Worm (Caenorhabditis elegans) whole organism, L4 larva: ENCODE measurements around the gene fbxb-71.

ENCODE experiments used
- R02D3.7 ChIP-seq: fragments of 150-350 bp; sonication (generic microtip); optimal IDR thresholded peaks from 3 replicates; lab custom pipeline; 2014; ENCODE audit warnings: missing biosample characterization, missing genetic modification characterization
- ZK546.5 ChIP-seq, 2 experiments: sonication (generic microtip); optimal IDR thresholded peaks; 2 replicates each; lab custom pipeline; 2017; ENCODE audit warnings: missing biosample characterization in 2 of 2, missing genetic modification characterization in 2 of 2
- ama-1 ChIP-seq: fragments of 150-350 bp; optimal IDR thresholded peaks from 2 replicates; lab custom pipeline; 2014; ENCODE audit warnings: inconsistent platforms, mixed read lengths
- ceh-20 ChIP-seq: fragments of 200-800 bp; sonication (Bioruptor generic); IDR thresholded peaks from 2 replicates; pipeline ENCODE4 v1.3.6; 2022; ENCODE audit warnings: missing genetic modification reagents, missing genetic modification characterization, missing compliant biosample characterization
- daf-8 ChIP-seq: fragments of 200-800 bp; sonication (Bioruptor generic); IDR thresholded peaks from 2 replicates; pipeline ENCODE4 v1.3.6; 2022; ENCODE audit warnings: missing genetic modification characterization, missing compliant biosample characterization
- lim-7 ChIP-seq: fragments of 200-800 bp; sonication (Bioruptor generic); IDR thresholded peaks from 2 replicates; pipeline ENCODE4 v1.3.6; 2022; ENCODE audit warnings: missing genetic modification characterization, missing compliant biosample characterization
- lin-15B ChIP-seq: fragments of 150-350 bp; sonication (generic microtip); optimal IDR thresholded peaks from 3 replicates; lab custom pipeline; 2014; ENCODE audit warnings: missing biosample characterization, missing genetic modification characterization
- lin-38 ChIP-seq: fragments of 200-800 bp; sonication (Bioruptor generic); IDR thresholded peaks from 2 replicates; pipeline ENCODE4 v1.3.6; 2022; ENCODE audit warnings: missing genetic modification reagents, missing genetic modification characterization, missing compliant biosample characterization
- pqm-1 ChIP-seq: sonication (generic microtip); optimal IDR thresholded peaks from 2 replicates; lab custom pipeline; 2017; ENCODE audit warnings: missing biosample characterization, missing genetic modification characterization
- unc-62 ChIP-seq, 3 experiments: fragments of 150-350 bp in 1 of 3; sonication (generic microtip); optimal IDR thresholded peaks in 2 of 3; peaks in 1 of 3; 1 replicate in 1 of 3; 2 replicates in 2 of 3; lab custom pipeline; 2014 to 2017; ENCODE audit warnings: missing biosample characterization in 3 of 3, missing genetic modification characterization in 3 of 3, missing genetic modification reagents in 3 of 3, missing genotype in 1 of 3

DNA sequence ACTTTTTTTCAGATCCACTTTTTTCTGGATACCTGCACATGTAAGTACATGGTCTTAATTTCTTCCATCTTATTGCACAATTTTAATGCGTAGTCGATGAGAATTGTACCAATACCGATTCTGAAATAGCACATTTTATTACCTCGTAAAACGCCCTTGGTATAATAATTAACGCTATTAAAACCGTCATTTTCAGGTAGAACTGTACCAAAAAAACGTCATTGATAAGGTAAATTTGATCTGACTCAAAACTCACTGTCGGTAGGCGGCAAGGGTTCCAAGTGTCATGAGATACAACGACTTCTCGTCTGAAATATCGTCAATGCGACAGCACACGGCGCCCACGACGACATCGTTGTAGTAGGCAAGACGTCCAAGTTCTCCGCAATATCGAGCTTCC, 18.3 kb upstream of the fbxb-71 start:
- TF ChIP-seq unc-62 (GFP tag; optimal IDR thresholded peaks at IDR 0.05 in 1 of 2; lab: Kevin White, UChicago) (peak in 1 of 2 experiments; percentile 94), unc-62 (tag; optimal IDR thresholded peaks at IDR 0.05; lab: Kevin White, UChicago) (no peak), R02D3.7 (tag; lab: Kevin White, UChicago) (no peak), pqm-1 (tag; lab: Kevin White, UChicago) (no peak), lin-38 (GFP tag; lab: Robert Waterston, UW) (no peak), ZK546.5 (tag; optimal IDR thresholded peaks at IDR 0.05; lab: Kevin White, UChicago) (no peak), daf-8 (no peak), lim-7 (GFP tag; lab: Robert Waterston, UW) (no peak), ceh-20 (GFP tag; lab: Robert Waterston, UW) (no peak), lin-15B (tag; lab: Kevin White, UChicago) (no peak), ama-1 (lab: Kevin White, UChicago) (no peak)
